Fruit fly (Drosophila melanogaster) whole organism, prepupa: ENCODE data around the gene sbr.

Source experiments
- CG10669 ChIP-seq: fragments of 200-800 bp; sonication (Bioruptor generic); optimal IDR thresholded peaks from 3 replicates; lab custom pipeline; 2018; ENCODE audit warnings: missing biosample characterization, mild to moderate bottlenecking, missing genetic modification characterization, moderate library complexity
- CG11294 ChIP-seq: fragments of 200-800 bp; sonication (Bioruptor generic); IDR thresholded peaks from 2 replicates; pipeline ENCODE4 v1.3.6; 2022; ENCODE audit warnings: missing biosample characterization, missing genetic modification characterization
- CG11902 ChIP-seq: fragments of 200-800 bp; sonication (Bioruptor generic); optimal IDR thresholded peaks from 3 replicates; lab custom pipeline; 2016; ENCODE audit warnings: missing biosample characterization, missing genetic modification characterization
- CG15336 ChIP-seq: fragments of 200-800 bp; sonication (Bioruptor generic); IDR thresholded peaks from 2 replicates; pipeline ENCODE4 v1.3.6; 2022; ENCODE audit warnings: missing biosample characterization, missing genetic modification characterization
- CG1621 ChIP-seq: fragments of 200-800 bp; sonication (Bioruptor generic); optimal IDR thresholded peaks from 3 replicates; lab custom pipeline; 2018; ENCODE audit warnings: missing biosample characterization, mild to moderate bottlenecking, missing genetic modification characterization
- CG16779 ChIP-seq: fragments of 200-800 bp; sonication (Bioruptor generic); optimal IDR thresholded peaks from 3 replicates; lab custom pipeline; 2017; ENCODE audit warnings: missing biosample characterization, mild to moderate bottlenecking, missing genetic modification characterization
- CG3032 ChIP-seq: fragments of 200-800 bp; optimal IDR thresholded peaks from 2 replicates; lab custom pipeline; 2019; ENCODE audit warnings: missing biosample characterization, mild to moderate bottlenecking, missing genetic modification characterization, moderate library complexity
- CG31627 ChIP-seq: fragments of 200-800 bp; sonication (Bioruptor generic); optimal IDR thresholded peaks from 3 replicates; lab custom pipeline; 2016; ENCODE audit warnings: missing biosample characterization, missing genetic modification characterization
- CG32006 ChIP-seq: fragments of 200-800 bp; sonication (Bioruptor generic); optimal IDR thresholded peaks from 3 replicates; lab custom pipeline; 2017; ENCODE audit warnings: missing biosample characterization, mild to moderate bottlenecking, missing genetic modification characterization
- CG3919 ChIP-seq: fragments of 200-800 bp; sonication (Bioruptor generic); optimal IDR thresholded peaks from 3 replicates; lab custom pipeline; 2016; ENCODE audit warnings: missing biosample characterization, missing genetic modification characterization
- CG4318 ChIP-seq: fragments of 200-800 bp; sonication (Bioruptor generic); optimal IDR thresholded peaks from 3 replicates; lab custom pipeline; 2017; ENCODE audit warnings: missing biosample characterization, mild to moderate bottlenecking, missing genetic modification characterization
- CG6163 ChIP-seq: fragments of 200-800 bp; sonication (Bioruptor generic); IDR thresholded peaks from 3 replicates; pipeline ENCODE4 v1.3.6; 2022; ENCODE audit warnings: missing biosample characterization, missing genetic modification characterization
- CG6276 ChIP-seq: fragments of 200-800 bp; sonication (Bioruptor generic); optimal IDR thresholded peaks from 2 replicates; lab custom pipeline; 2017; ENCODE audit warnings: missing biosample characterization, mild to moderate bottlenecking, missing genetic modification characterization
- CG6792 ChIP-seq: fragments of 200-800 bp; sonication (Bioruptor generic); optimal IDR thresholded peaks from 3 replicates; lab custom pipeline; 2016; ENCODE audit warnings: missing biosample characterization, missing genetic modification characterization
- CG6808 ChIP-seq: fragments of 200-800 bp; sonication (Bioruptor generic); optimal IDR thresholded peaks from 3 replicates; lab custom pipeline; 2017; ENCODE audit warnings: missing biosample characterization, missing genetic modification characterization, mild to moderate bottlenecking, moderate library complexity, missing genetic modification reagents
- CG6854 ChIP-seq: fragments of 200-800 bp; sonication (Bioruptor generic); optimal IDR thresholded peaks from 2 replicates; lab custom pipeline; 2017; ENCODE audit warnings: missing biosample characterization, mild to moderate bottlenecking, missing genetic modification characterization
- CG8119 ChIP-seq: fragments of 200-800 bp; sonication (Bioruptor generic); IDR thresholded peaks from 3 replicates; pipeline ENCODE4 v1.3.6; 2022; ENCODE audit warnings: missing biosample characterization, missing genetic modification characterization
- CG8319 ChIP-seq: fragments of 200-800 bp; sonication (Bioruptor generic); optimal IDR thresholded peaks from 3 replicates; lab custom pipeline; 2016; ENCODE audit warnings: missing biosample characterization, missing genetic modification characterization
- CG9139 ChIP-seq: fragments of 200-800 bp; sonication (Bioruptor generic); optimal IDR thresholded peaks from 3 replicates; lab custom pipeline; 2017; ENCODE audit warnings: missing biosample characterization, mild to moderate bottlenecking, missing genetic modification characterization
- Eip75B ChIP-seq: fragments of 200-800 bp; sonication (Bioruptor generic); optimal IDR thresholded peaks from 3 replicates; lab custom pipeline; 2016; ENCODE audit warnings: missing biosample characterization, missing genetic modification characterization
- Eip93F ChIP-seq: fragments of 200-800 bp; sonication (Bioruptor generic); optimal IDR thresholded peaks from 2 replicates; lab custom pipeline; 2016; ENCODE audit warnings: missing biosample characterization, mild to moderate bottlenecking, missing genetic modification characterization
- Ets21C ChIP-seq: fragments of 200-800 bp; sonication (Bioruptor generic); optimal IDR thresholded peaks from 3 replicates; lab custom pipeline; 2016; ENCODE audit warnings: missing biosample characterization, missing genetic modification characterization
- Ets96B ChIP-seq: fragments of 200-800 bp; optimal IDR thresholded peaks from 2 replicates; lab custom pipeline; 2019; ENCODE audit warnings: missing biosample characterization, mild to moderate bottlenecking, missing genetic modification characterization, moderate library complexity
- Gug ChIP-seq: fragments of 200-800 bp; sonication (Bioruptor generic); IDR thresholded peaks from 2 replicates; pipeline ENCODE4 v1.3.6; 2022; ENCODE audit warnings: missing biosample characterization, missing genetic modification characterization
- Hr38 ChIP-seq: sonication (Bioruptor generic); optimal IDR thresholded peaks from 2 replicates; lab custom pipeline; 2016; ENCODE audit warnings: missing biosample characterization, missing genetic modification characterization
- Hr39 ChIP-seq: fragments of 200-800 bp; sonication (Bioruptor generic); optimal IDR thresholded peaks from 2 replicates; lab custom pipeline; 2016; ENCODE audit warnings: missing biosample characterization, missing genetic modification characterization
- Hr4 ChIP-seq: fragments of 200-800 bp; sonication (Bioruptor generic); optimal IDR thresholded peaks from 3 replicates; lab custom pipeline; 2016; ENCODE audit warnings: missing biosample characterization, missing genetic modification characterization
- Lpt ChIP-seq: fragments of 200-800 bp; sonication (Bioruptor generic); optimal IDR thresholded peaks from 3 replicates; lab custom pipeline; 2016; ENCODE audit warnings: missing biosample characterization, missing genetic modification characterization
- OdsH ChIP-seq: fragments of 200-800 bp; sonication (Bioruptor generic); optimal IDR thresholded peaks from 3 replicates; lab custom pipeline; 2016; ENCODE audit warnings: missing biosample characterization, missing genetic modification characterization
- Smox ChIP-seq: fragments of 200-800 bp; sonication (Bioruptor generic); optimal IDR thresholded peaks from 3 replicates; lab custom pipeline; 2016; ENCODE audit warnings: missing biosample characterization, missing genetic modification characterization
- Sox102F ChIP-seq: fragments of 200-800 bp; sonication (Bioruptor generic); optimal IDR thresholded peaks from 2 replicates; lab custom pipeline; 2016; ENCODE audit warnings: missing biosample characterization, mild to moderate bottlenecking, missing genetic modification characterization
- Sox14 ChIP-seq: fragments of 200-800 bp; sonication (Bioruptor generic); optimal IDR thresholded peaks from 3 replicates; lab custom pipeline; 2016; ENCODE audit warnings: missing biosample characterization, missing genetic modification characterization
- Sox15 ChIP-seq: fragments of 200-800 bp; sonication (Bioruptor generic); optimal IDR thresholded peaks from 3 replicates; lab custom pipeline; 2016; ENCODE audit warnings: missing biosample characterization, missing genetic modification characterization
- achi ChIP-seq: fragments of 200-800 bp; sonication (Bioruptor generic); optimal IDR thresholded peaks from 3 replicates; lab custom pipeline; 2016; ENCODE audit warnings: missing biosample characterization, missing genetic modification characterization
- acj6 ChIP-seq: fragments of 200-800 bp; sonication (Bioruptor generic); optimal IDR thresholded peaks from 3 replicates; lab custom pipeline; 2016; ENCODE audit warnings: missing biosample characterization, missing genetic modification characterization
- cyc ChIP-seq: fragments of 200-800 bp; sonication (Bioruptor generic); optimal IDR thresholded peaks from 3 replicates; lab custom pipeline; 2016; ENCODE audit warnings: missing biosample characterization, missing genetic modification characterization
- dac ChIP-seq: fragments of 200-800 bp; sonication (Bioruptor generic); optimal IDR thresholded peaks from 2 replicates; lab custom pipeline; 2017; ENCODE audit warnings: missing biosample characterization, mild to moderate bottlenecking, missing genetic modification characterization
- dsx ChIP-seq: fragments of 200-800 bp; optimal IDR thresholded peaks from 3 replicates; lab custom pipeline; 2019; ENCODE audit warnings: missing biosample characterization, mild to moderate bottlenecking, missing genetic modification characterization, moderate library complexity; ENCODE audit not compliant: poor library complexity, severe bottlenecking
- esn ChIP-seq: fragments of 200-800 bp; sonication (Bioruptor generic); optimal IDR thresholded peaks from 2 replicates; lab custom pipeline; 2016; ENCODE audit warnings: missing biosample characterization, mild to moderate bottlenecking, missing genetic modification characterization, moderate library complexity
- fd85E ChIP-seq: fragments of 200-800 bp; sonication (Bioruptor generic); optimal IDR thresholded peaks from 3 replicates; lab custom pipeline; 2016; ENCODE audit warnings: missing biosample characterization, missing genetic modification characterization
- lz ChIP-seq: fragments of 200-800 bp; sonication (Bioruptor generic); optimal IDR thresholded peaks from 3 replicates; lab custom pipeline; 2016; ENCODE audit warnings: missing biosample characterization, missing genetic modification characterization
- net ChIP-seq: fragments of 200-800 bp; sonication (Bioruptor generic); optimal IDR thresholded peaks from 3 replicates; lab custom pipeline; 2016; ENCODE audit warnings: missing biosample characterization, missing genetic modification characterization
- pdm3 ChIP-seq: fragments of 200-800 bp; sonication (Bioruptor generic); optimal IDR thresholded peaks from 3 replicates; lab custom pipeline; 2016; ENCODE audit warnings: missing biosample characterization, missing genetic modification characterization
- salr ChIP-seq, 2 experiments: fragments of 200-800 bp; sonication (Bioruptor generic); optimal IDR thresholded peaks; 3 replicates each; lab custom pipeline; 2016 to 2018; ENCODE audit warnings: missing biosample characterization in 2 of 2, missing genetic modification characterization in 2 of 2, mild to moderate bottlenecking in 1 of 2
- spab ChIP-seq: fragments of 200-800 bp; sonication (Bioruptor generic); optimal IDR thresholded peaks from 2 replicates; lab custom pipeline; 2017; ENCODE audit warnings: missing biosample characterization, mild to moderate bottlenecking, missing genetic modification characterization, missing genetic modification reagents
- ss ChIP-seq, 2 experiments: fragments of 200-800 bp; sonication (Bioruptor generic); optimal IDR thresholded peaks; 2 replicates in 1 of 2; 3 replicates in 1 of 2; lab custom pipeline; 2017 to 2018; ENCODE audit warnings: mild to moderate bottlenecking in 2 of 2, missing biosample characterization in 2 of 2, missing genetic modification characterization in 2 of 2, moderate library complexity in 1 of 2
- svp ChIP-seq: fragments of 200-800 bp; sonication (Bioruptor generic); peaks from one replicate; lab custom pipeline; 2016; ENCODE audit warnings: missing biosample characterization, missing genetic modification characterization
- topi ChIP-seq: fragments of 200-800 bp; sonication (Bioruptor generic); optimal IDR thresholded peaks from 3 replicates; lab custom pipeline; 2016; ENCODE audit warnings: missing biosample characterization, missing genetic modification characterization
- vri ChIP-seq: fragments of 200-800 bp; sonication (Bioruptor generic); optimal IDR thresholded peaks from 3 replicates; lab custom pipeline; 2016; ENCODE audit warnings: missing biosample characterization, mild to moderate bottlenecking, missing genetic modification characterization

sbr gene

dm6 chrX:10846972-10847435 is at the start of gene sbr:
sbr (minus strand) TSS chrX:10847092.
- TF ChIP-seq Sox14 (GFP tag; lab: Kevin White, UChicago) (peak; percentile 44), topi (GFP tag; lab: Kevin White, UChicago) (peak; percentile 38), acj6 (GFP tag; lab: Kevin White, UChicago) (no peak), Hr38 (GFP tag; lab: Kevin White, UChicago) (no peak), CG11902 (GFP tag; lab: Kevin White, UChicago) (no peak), dac (GFP tag; lab: Kevin White, UChicago) (no peak), CG8119 (no peak), CG1621 (tag; lab: Kevin White, UChicago) (no peak), Gug (GFP tag; lab: Robert Waterston, UW) (no peak), Ets96B (tag; lab: Kevin White, UChicago) (no peak), vri (GFP tag; lab: Kevin White, UChicago) (no peak), Lpt (GFP tag; lab: Kevin White, UChicago) (no peak), CG15336 (GFP tag; lab: Robert Waterston, UW) (no peak), dsx (GFP tag; lab: Kevin White, UChicago) (no peak), CG6808 (GFP tag; lab: Kevin White, UChicago) (no peak), cyc (peak; percentile 35), CG6163 (GFP tag; lab: Robert Waterston, UW) (no peak), Eip75B (no peak), Smox (GFP tag; lab: Kevin White, UChicago) (peak; percentile 1), CG32006 (GFP tag; lab: Kevin White, UChicago) (no peak), svp (no peak), CG6792 (GFP tag; lab: Kevin White, UChicago) (no peak), lz (GFP tag; lab: Kevin White, UChicago) (peak; percentile 34), fd85E (GFP tag; lab: Kevin White, UChicago) (no peak), Sox102F (GFP tag; lab: Kevin White, UChicago) (no peak), CG31627 (GFP tag; lab: Kevin White, UChicago) (peak; percentile 29), CG11294 (no peak), CG6854 (GFP tag; lab: Kevin White, UChicago) (no peak), CG10669 (no peak), ss (GFP tag; optimal IDR thresholded peaks at IDR 0.05; lab: Kevin White, UChicago) (no peak), CG4318 (GFP tag; lab: Kevin White, UChicago) (no peak), pdm3 (GFP tag; lab: Kevin White, UChicago) (no peak), CG16779 (tag; lab: Kevin White, UChicago) (no peak), achi (GFP tag; lab: Kevin White, UChicago) (peak; percentile 43), CG3032 (tag; lab: Kevin White, UChicago) (peak; percentile 24), net (GFP tag; lab: Kevin White, UChicago) (no peak), spab (GFP tag; lab: Kevin White, UChicago) (no peak), CG8319 (GFP tag; lab: Kevin White, UChicago) (no peak), esn (GFP tag; lab: Kevin White, UChicago) (peak; percentile 43), salr (GFP tag; optimal IDR thresholded peaks at IDR 0.05; lab: Kevin White, UChicago) (no peak), Hr39 (GFP tag; lab: Kevin White, UChicago) (peak; percentile 37), OdsH (GFP tag; lab: Kevin White, UChicago) (no peak), CG3919 (GFP tag; lab: Kevin White, UChicago) (no peak), CG6276 (GFP tag; lab: Kevin White, UChicago) (no peak), Eip93F (no peak), Sox15 (GFP tag; lab: Kevin White, UChicago) (no peak), Ets21C (GFP tag; lab: Kevin White, UChicago) (peak; percentile 37), CG9139 (GFP tag; lab: Kevin White, UChicago) (no peak), Hr4 (GFP tag; lab: Kevin White, UChicago) (no peak)
